Worm (Caenorhabditis elegans): ENCODE measurements around the gene F57E7.4.

DNA sequence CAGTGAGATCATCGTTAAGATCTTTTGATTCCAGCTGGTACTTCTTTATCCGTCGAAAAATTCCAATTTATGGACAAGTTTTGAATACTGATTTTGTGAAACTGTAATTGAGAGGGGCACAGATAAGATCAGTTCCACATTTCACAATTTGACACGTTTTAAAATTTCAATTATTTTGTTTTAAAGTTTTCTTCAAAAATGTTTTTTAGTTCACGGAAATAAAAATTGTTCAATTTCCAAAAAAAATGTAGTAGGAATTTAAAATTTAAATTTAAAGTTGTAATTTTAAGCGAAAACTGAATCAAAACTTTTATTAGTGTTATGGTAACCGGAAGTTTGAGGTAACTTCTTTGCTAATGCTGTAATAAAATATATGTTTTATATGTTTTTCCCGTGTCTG, 36.8 kb upstream of the F57E7.4 start, which contains the start of gene F36D3.4:
- TF ChIP-seq rnt-1 (tag; optimal IDR thresholded peaks at IDR 0.05) (no peak), nhr-77 (tag; optimal IDR thresholded peaks at IDR 0.05) (no peak), nhr-11 (tag; optimal IDR thresholded peaks at IDR 0.05) (no peak), nhr-12 (tag; optimal IDR thresholded peaks at IDR 0.05) (no peak), unc-62 (GFP tag; optimal IDR thresholded peaks at IDR 0.05) (no peak), pqm-1 (tag; optimal IDR thresholded peaks at IDR 0.05) (no peak), ama-1 (optimal IDR thresholded peaks at IDR 0.05) (no peak)

All from whole organism, L1 larva.